Worm (Caenorhabditis elegans): ENCODE results near the gene pals-39.

DNA sequence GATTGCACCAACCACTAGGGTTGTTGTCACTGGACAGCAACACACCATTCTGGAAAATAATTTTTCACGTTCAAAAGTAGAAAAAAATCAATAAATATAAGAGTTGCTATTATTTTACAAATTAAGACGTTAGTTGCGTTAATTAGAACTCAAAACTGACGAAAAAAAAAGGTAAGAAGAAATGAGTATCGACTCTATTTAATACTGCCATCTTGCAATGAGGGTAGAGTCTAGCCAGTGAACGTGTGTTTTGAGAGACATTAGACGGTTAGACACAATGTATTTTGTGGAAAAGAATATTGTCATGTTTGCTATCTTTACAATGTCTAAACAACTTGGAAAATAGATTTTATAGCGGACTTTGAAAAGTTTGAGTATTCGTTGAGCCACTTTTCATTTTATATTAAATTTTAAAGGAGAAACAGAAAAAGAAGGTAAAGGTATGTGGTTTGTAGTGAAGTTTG is 30.0 kb downstream of the pals-39 start, which contains the start of gene cdr-6:
- no peak for TF ChIP-seq unc-86 (tag; optimal IDR thresholded peaks at IDR 0.05)
- no peak for TF ChIP-seq pqm-1 (tag; optimal IDR thresholded peaks at IDR 0.05)
- no peak for TF ChIP-seq madf-2 (tag; optimal IDR thresholded peaks at IDR 0.05)
- no peak for TF ChIP-seq Y22D7AL.16 (tag; optimal IDR thresholded peaks at IDR 0.05)
- TF ChIP-seq ama-1 (optimal IDR thresholded peaks at IDR 0.05), result no peak
- no peak for TF ChIP-seq ceh-24 (tag; optimal IDR thresholded peaks at IDR 0.05)
- no peak for TF ChIP-seq K02D7.2 (tag; optimal IDR thresholded peaks at IDR 0.05)
- TF ChIP-seq lin-11 (tag; optimal IDR thresholded peaks at IDR 0.05), result no peak
- no peak for TF ChIP-seq F13H6.1 (tag; optimal IDR thresholded peaks at IDR 0.05)
- TF ChIP-seq pros-1 (tag; optimal IDR thresholded peaks at IDR 0.05), result no peak
- TF ChIP-seq ceh-34 (tag; optimal IDR thresholded peaks at IDR 0.05), result no peak
- no peak for TF ChIP-seq elt-2 (tag; optimal IDR thresholded peaks at IDR 0.05)
- no peak for TF ChIP-seq eyg-1 (tag; optimal IDR thresholded peaks at IDR 0.05)
- TF ChIP-seq ttx-3 (tag; optimal IDR thresholded peaks at IDR 0.05), result no peak
